Fruit fly (Drosophila melanogaster) whole organism, embryonic: ENCODE data around the gene TbCMF46.

Experiments used
- Ada2b ChIP-seq: fragments of 200-800 bp; sonication (Bioruptor generic); IDR thresholded peaks from 2 replicates; pipeline ENCODE4 v1.3.6; 2022; ENCODE audit warnings: missing biosample characterization, missing genetic modification characterization
- Aef1 ChIP-seq: fragments of 200-800 bp; sonication (Bioruptor generic); IDR thresholded peaks from 3 replicates; pipeline ENCODE4 v1.3.6; 2022; ENCODE audit warnings: missing biosample characterization, missing genetic modification characterization
- BtbVII ChIP-seq: fragments of 200-800 bp; sonication (Bioruptor generic); optimal IDR thresholded peaks from 3 replicates; lab custom pipeline; 2017; ENCODE audit warnings: missing biosample characterization, mild to moderate bottlenecking, missing genetic modification characterization
- CG11504 ChIP-seq: fragments of 200-800 bp; sonication (Bioruptor generic); optimal IDR thresholded peaks from 3 replicates; lab custom pipeline; 2019; ENCODE audit warnings: missing biosample characterization, mild to moderate bottlenecking, missing genetic modification characterization, moderate library complexity
- CG11695 ChIP-seq: fragments of 200-800 bp; sonication (Bioruptor generic); IDR thresholded peaks from 3 replicates; pipeline ENCODE4 v1.3.6; 2022; ENCODE audit warnings: missing biosample characterization, missing genetic modification characterization
- CG12071 ChIP-seq: fragments of 200-800 bp; sonication (Bioruptor generic); optimal IDR thresholded peaks from 3 replicates; lab custom pipeline; 2018; ENCODE audit warnings: missing biosample characterization, mild to moderate bottlenecking, missing genetic modification characterization
- CG12299 ChIP-seq: fragments of 200-800 bp; sonication (Bioruptor generic); optimal IDR thresholded peaks from 2 replicates; lab custom pipeline; 2018; ENCODE audit warnings: missing biosample characterization, mild to moderate bottlenecking, missing genetic modification characterization
- CG14014 ChIP-seq: fragments of 200-800 bp; sonication (Bioruptor generic); IDR thresholded peaks from 2 replicates; pipeline ENCODE4 v1.3.6; 2022; ENCODE audit warnings: missing biosample characterization, missing genetic modification characterization
- CG14441 ChIP-seq: fragments of 200-800 bp; sonication (Bioruptor generic); IDR thresholded peaks from 2 replicates; pipeline ENCODE4 v1.3.6; 2022; ENCODE audit warnings: missing biosample characterization, missing genetic modification characterization
- CG15269 ChIP-seq: fragments of 200-800 bp; sonication (Bioruptor generic); optimal IDR thresholded peaks from 2 replicates; lab custom pipeline; 2018; ENCODE audit warnings: missing biosample characterization, mild to moderate bottlenecking, missing genetic modification characterization, moderate library complexity
- CG17328 ChIP-seq: fragments of 200-800 bp; sonication (Bioruptor generic); IDR thresholded peaks from 2 replicates; pipeline ENCODE4 v1.3.6; 2022; ENCODE audit warnings: missing biosample characterization, missing genetic modification characterization
- CG2875 ChIP-seq: fragments of 200-800 bp; sonication (Bioruptor generic); optimal IDR thresholded peaks from 2 replicates; lab custom pipeline; 2017; ENCODE audit warnings: missing biosample characterization, mild to moderate bottlenecking, missing genetic modification characterization, missing genetic modification reagents
- CG30403 ChIP-seq: fragments of 200-800 bp; sonication (Bioruptor generic); optimal IDR thresholded peaks from 3 replicates; lab custom pipeline; 2016; ENCODE audit warnings: missing biosample characterization, missing genetic modification characterization
- CG3838 ChIP-seq: fragments of 200-800 bp; sonication (Bioruptor generic); optimal IDR thresholded peaks from 3 replicates; lab custom pipeline; 2016; ENCODE audit warnings: missing biosample characterization, missing genetic modification characterization
- CG6254 ChIP-seq: fragments of 200-800 bp; sonication (Bioruptor generic); optimal IDR thresholded peaks from 3 replicates; lab custom pipeline; 2017; ENCODE audit warnings: mild to moderate bottlenecking, missing biosample characterization, missing genetic modification reagents, missing genetic modification characterization
- CG6272 ChIP-seq: fragments of 200-800 bp; sonication (Bioruptor generic); IDR thresholded peaks from 2 replicates; pipeline ENCODE4 v1.3.6; 2022; ENCODE audit warnings: missing biosample characterization, missing genetic modification characterization
- CG8359 ChIP-seq: fragments of 200-800 bp; sonication (Bioruptor generic); optimal IDR thresholded peaks from 2 replicates; lab custom pipeline; 2017; ENCODE audit warnings: missing biosample characterization, mild to moderate bottlenecking, missing genetic modification characterization, borderline replicate concordance
- CG8478 ChIP-seq: fragments of >200 bp; optimal IDR thresholded peaks from 2 replicates; lab custom pipeline; 2018
- CG8924 ChIP-seq: fragments of 200-800 bp; optimal IDR thresholded peaks from 3 replicates; lab custom pipeline; 2019; ENCODE audit warnings: missing biosample characterization, mild to moderate bottlenecking, missing genetic modification characterization, moderate library complexity
- CoRest ChIP-seq: fragments of 200-800 bp; sonication (Bioruptor generic); optimal IDR thresholded peaks from 3 replicates; lab custom pipeline; 2018; ENCODE audit warnings: missing biosample characterization, mild to moderate bottlenecking, missing genetic modification characterization, moderate library complexity
- E2f1 ChIP-seq: fragments of 200-800 bp; sonication (Bioruptor generic); IDR thresholded peaks from 2 replicates; pipeline ENCODE4 v1.3.6; 2022; ENCODE audit warnings: missing biosample characterization, missing genetic modification characterization
- E2f2 ChIP-seq: fragments of 200-800 bp; sonication (Bioruptor generic); IDR thresholded peaks from 2 replicates; pipeline ENCODE4 v1.3.6; 2022; ENCODE audit warnings: missing biosample characterization, missing genetic modification characterization
- HLH3B ChIP-seq: fragments of 200-800 bp; sonication (Bioruptor generic); IDR thresholded peaks from 2 replicates; pipeline ENCODE4 v1.3.6; 2022; ENCODE audit warnings: missing biosample characterization, missing genetic modification characterization
- Hand ChIP-seq: fragments of 200-800 bp; sonication (Bioruptor generic); optimal IDR thresholded peaks from 2 replicates; lab custom pipeline; 2017; ENCODE audit warnings: mild to moderate bottlenecking, missing biosample characterization, missing genetic modification reagents, missing genetic modification characterization
- Jarid2 ChIP-seq: fragments of 200-800 bp; sonication (Bioruptor generic); optimal IDR thresholded peaks from 3 replicates; lab custom pipeline; 2017; ENCODE audit warnings: mild to moderate bottlenecking, missing biosample characterization, missing genetic modification reagents, missing genetic modification characterization
- MTF-1 ChIP-seq: fragments of 200-800 bp; sonication (Bioruptor generic); optimal IDR thresholded peaks from 2 replicates; lab custom pipeline; 2018; ENCODE audit warnings: missing biosample characterization, mild to moderate bottlenecking, missing genetic modification characterization, borderline replicate concordance
- Nf-YB ChIP-seq: fragments of 200-800 bp; sonication (Bioruptor generic); optimal IDR thresholded peaks from 3 replicates; lab custom pipeline; 2019; ENCODE audit warnings: missing biosample characterization, mild to moderate bottlenecking, missing genetic modification characterization, moderate library complexity
- Rfx ChIP-seq: fragments of 200-800 bp; sonication (Bioruptor generic); IDR thresholded peaks from 2 replicates; pipeline ENCODE4 v1.3.6; 2022; ENCODE audit warnings: missing biosample characterization, missing genetic modification characterization
- Side ChIP-seq: fragments of 200-800 bp; sonication (Bioruptor generic); optimal IDR thresholded peaks from 2 replicates; lab custom pipeline; 2016; ENCODE audit warnings: missing biosample characterization, missing genetic modification characterization
- Stat92E ChIP-seq, 3 experiments: fragments of >200 bp in 2 of 3; fragments of 200-800 bp in 1 of 3; sonication (Bioruptor generic) in 1 of 3; optimal IDR thresholded peaks; 2 replicates each; lab custom pipeline; 2017 to 2019; ENCODE audit warnings: missing biosample characterization in 3 of 3, missing genetic modification characterization in 3 of 3, mild to moderate bottlenecking in 1 of 3, moderate library complexity in 1 of 3
- Tbp ChIP-seq: fragments of >200 bp; optimal IDR thresholded peaks from 2 replicates; lab custom pipeline; 2018; ENCODE audit warnings: missing biosample characterization, missing genetic modification characterization
- YL-1 ChIP-seq: fragments of 200-800 bp; sonication (Bioruptor generic); optimal IDR thresholded peaks from 3 replicates; lab custom pipeline; 2017; ENCODE audit warnings: missing biosample characterization, mild to moderate bottlenecking, missing genetic modification characterization
- chm ChIP-seq: fragments of 200-800 bp; sonication (Bioruptor generic); IDR thresholded peaks from 2 replicates; pipeline ENCODE4 v1.3.6; 2022; ENCODE audit warnings: missing biosample characterization, missing genetic modification characterization
- crc ChIP-seq: fragments of 200-800 bp; sonication (Bioruptor generic); optimal IDR thresholded peaks from 2 replicates; lab custom pipeline; 2016; ENCODE audit warnings: missing biosample characterization, missing genetic modification characterization
- dysf ChIP-seq: fragments of 200-800 bp; sonication (Bioruptor generic); IDR thresholded peaks from 3 replicates; pipeline ENCODE4 v1.3.6; 2022; ENCODE audit warnings: missing biosample characterization, missing genetic modification characterization
- eyg ChIP-seq: fragments of 200-800 bp; sonication (Bioruptor generic); optimal IDR thresholded peaks from 3 replicates; lab custom pipeline; 2016; ENCODE audit warnings: missing biosample characterization, missing genetic modification characterization
- fd3F ChIP-seq: fragments of 200-800 bp; sonication (Bioruptor generic); optimal IDR thresholded peaks from 2 replicates; lab custom pipeline; 2018; ENCODE audit warnings: missing biosample characterization, mild to moderate bottlenecking, missing genetic modification characterization, moderate library complexity
- grau ChIP-seq: fragments of 200-800 bp; optimal IDR thresholded peaks from 3 replicates; lab custom pipeline; 2019; ENCODE audit warnings: missing biosample characterization, mild to moderate bottlenecking, missing genetic modification characterization, moderate library complexity
- h ChIP-seq: fragments of >200 bp; optimal IDR thresholded peaks from 2 replicates; lab custom pipeline; 2017
- hb ChIP-seq: fragments of 200-800 bp; sonication (Bioruptor generic); IDR thresholded peaks from 3 replicates; pipeline ENCODE4 v1.3.6; 2022; ENCODE audit warnings: missing biosample characterization, missing genetic modification characterization; ENCODE audit not compliant: partially characterized antibody
- kah ChIP-seq: fragments of 200-800 bp; sonication (Bioruptor generic); optimal IDR thresholded peaks from 2 replicates; lab custom pipeline; 2018; ENCODE audit warnings: missing biosample characterization, mild to moderate bottlenecking, missing genetic modification characterization
- mirr ChIP-seq: fragments of 200-800 bp; sonication (Bioruptor generic); optimal IDR thresholded peaks from 3 replicates; lab custom pipeline; 2018; ENCODE audit warnings: missing biosample characterization, mild to moderate bottlenecking, missing genetic modification characterization
- onecut ChIP-seq: fragments of 200-800 bp; sonication (Bioruptor generic); IDR thresholded peaks from 2 replicates; pipeline ENCODE4 v1.3.6; 2022; ENCODE audit warnings: missing biosample characterization, missing genetic modification characterization
- peb ChIP-seq: fragments of 200-800 bp; sonication (Bioruptor generic); IDR thresholded peaks from 2 replicates; pipeline ENCODE4 v1.3.6; 2022; ENCODE audit warnings: missing biosample characterization, missing genetic modification characterization
- sd ChIP-seq: fragments of 200-800 bp; sonication (Bioruptor generic); optimal IDR thresholded peaks from 3 replicates; lab custom pipeline; 2018; ENCODE audit warnings: missing biosample characterization, mild to moderate bottlenecking, missing genetic modification characterization, moderate library complexity
- shn ChIP-seq: fragments of 200-800 bp; sonication (Bioruptor generic); optimal IDR thresholded peaks from 3 replicates; lab custom pipeline; 2016; ENCODE audit warnings: missing biosample characterization, missing genetic modification characterization
- tap ChIP-seq: fragments of 200-800 bp; optimal IDR thresholded peaks from 3 replicates; lab custom pipeline; 2019; ENCODE audit warnings: missing biosample characterization, mild to moderate bottlenecking, missing genetic modification characterization, moderate library complexity
- twi ChIP-seq: fragments of 200-800 bp; optimal IDR thresholded peaks from 2 replicates; lab custom pipeline; 2019; ENCODE audit warnings: missing biosample characterization, mild to moderate bottlenecking, missing genetic modification characterization, moderate library complexity
- usp ChIP-seq: fragments of >200 bp; optimal IDR thresholded peaks from 2 replicates; lab custom pipeline; 2017; ENCODE audit warnings: missing biosample characterization, missing genetic modification characterization
- vfl ChIP-seq: fragments of 200-800 bp; sonication (Bioruptor generic); optimal IDR thresholded peaks from 2 replicates; lab custom pipeline; 2016; ENCODE audit warnings: missing biosample characterization, missing genetic modification characterization
- vvl ChIP-seq: fragments of 200-800 bp; sonication (Bioruptor generic); IDR thresholded peaks from 2 replicates; pipeline ENCODE4 v1.3.6; 2022; ENCODE audit warnings: missing biosample characterization, missing genetic modification characterization

The TbCMF46 gene

dm6 chr2L:9956993-9957652 lies 32.5 kb upstream of the TbCMF46 start, which contains the start of the genes CG4658 and CG5846 (continued):
- no peak for TF ChIP-seq CG8478
- peak; percentile 54 for TF ChIP-seq Side
- TF ChIP-seq CG30403 (GFP tag; lab: Kevin White, UChicago): peak; percentile 97
- peak; percentile 79 for TF ChIP-seq shn (GFP tag; lab: Kevin White, UChicago)
- peak; percentile 82 for TF ChIP-seq CG3838 (GFP tag; lab: Kevin White, UChicago)
- peak; percentile 81 for TF ChIP-seq CG6254
- TF ChIP-seq CG17328 (GFP tag; lab: Robert Waterston, UW): peak; percentile 94
- peak; percentile 90 for TF ChIP-seq Rfx
- peak; percentile 90 for TF ChIP-seq CG12299 (tag; lab: Kevin White, UChicago)
- peak; percentile 77 for TF ChIP-seq MTF-1 (GFP tag; lab: Kevin White, UChicago)
- peak; percentile 97 for TF ChIP-seq HLH3B (GFP tag; lab: Robert Waterston, UW)
- TF ChIP-seq CG12071 (GFP tag; lab: Kevin White, UChicago): peak; percentile 66
- TF ChIP-seq dysf: peak; percentile 95
- peak; percentile 77 for TF ChIP-seq kah
- TF ChIP-seq fd3F: peak; percentile 92
- peak in 1 of 3 experiments; percentile 88 for TF ChIP-seq Stat92E (GFP tag; optimal IDR thresholded peaks at IDR 0.05; lab: Kevin White, UChicago)
- TF ChIP-seq vfl: peak; percentile 59
- peak; percentile 93 for TF ChIP-seq CG15269
- no peak for TF ChIP-seq hb (GFP tag; lab: Robert Waterston, UW)
- TF ChIP-seq CG2875 (GFP tag; lab: Kevin White, UChicago): peak; percentile 84
- TF ChIP-seq grau (tag; lab: Kevin White, UChicago): peak; percentile 94
- TF ChIP-seq CG6272 (GFP tag; lab: Robert Waterston, UW): peak; percentile 93
- TF ChIP-seq Tbp: no peak
- TF ChIP-seq onecut (GFP tag; lab: Robert Waterston, UW): peak; percentile 66
- peak; percentile 98 for TF ChIP-seq vvl (GFP tag; lab: Robert Waterston, UW)
- TF ChIP-seq E2f2 (GFP tag; lab: Robert Waterston, UW): peak; percentile 81
- peak; percentile 67 for TF ChIP-seq CG8359 (GFP tag; lab: Kevin White, UChicago)
- peak; percentile 96 for TF ChIP-seq CG8924 (tag; lab: Kevin White, UChicago)
- TF ChIP-seq CG11504 (tag; lab: Kevin White, UChicago): peak; percentile 94
- TF ChIP-seq eyg: no peak
- peak; percentile 95 for TF ChIP-seq peb
- peak; percentile 82 for TF ChIP-seq twi (tag; lab: Kevin White, UChicago)
- peak; percentile 84 for TF ChIP-seq sd (tag; lab: Kevin White, UChicago)
- peak; percentile 83 for TF ChIP-seq Nf-YB (GFP tag; lab: Kevin White, UChicago)
- TF ChIP-seq h (lab: Kevin White, UChicago): no peak
- TF ChIP-seq tap: peak; percentile 92
- peak; percentile 93 for TF ChIP-seq Ada2b (GFP tag; lab: Robert Waterston, UW)
- TF ChIP-seq Jarid2 (GFP tag; lab: Kevin White, UChicago): no peak
- TF ChIP-seq E2f1 (GFP tag; lab: Robert Waterston, UW): peak; percentile 96
- peak; percentile 96 for TF ChIP-seq CG11695 (GFP tag; lab: Robert Waterston, UW)
- TF ChIP-seq usp (GFP tag; lab: Kevin White, UChicago): no peak
- peak; percentile 93 for TF ChIP-seq Aef1 (GFP tag; lab: Robert Waterston, UW)
- peak; percentile 91 for TF ChIP-seq YL-1
- TF ChIP-seq BtbVII: peak; percentile 74
- TF ChIP-seq chm (GFP tag; lab: Robert Waterston, UW): peak; percentile 94
- peak; percentile 45 for TF ChIP-seq mirr (GFP tag; lab: Kevin White, UChicago)
- TF ChIP-seq CG14441 (GFP tag; lab: Robert Waterston, UW): peak; percentile 94
- peak; percentile 92 for TF ChIP-seq CG14014 (GFP tag; lab: Robert Waterston, UW)
- peak; percentile 26 for TF ChIP-seq crc (GFP tag; lab: Kevin White, UChicago)
- peak; percentile 79 for TF ChIP-seq Hand
- peak; percentile 96 for TF ChIP-seq CoRest
